Fruit fly (Drosophila melanogaster) whole organism, embryonic: ENCODE results near the gene RfC3.

Source experiments
- Atf3 ChIP-seq: fragments of 200-800 bp; sonication (Bioruptor generic); optimal IDR thresholded peaks from 3 replicates; lab custom pipeline; 2016; ENCODE audit warnings: missing biosample characterization, missing genetic modification characterization
- C15 ChIP-seq: fragments of 200-800 bp; sonication (Bioruptor generic); IDR thresholded peaks from 3 replicates; pipeline ENCODE4 v1.3.6; 2022; ENCODE audit warnings: missing biosample characterization, missing genetic modification characterization
- CG1024 ChIP-seq: fragments of 200-800 bp; sonication (Bioruptor generic); IDR thresholded peaks from 2 replicates; pipeline ENCODE4 v1.3.6; 2022; ENCODE audit warnings: missing biosample characterization, missing genetic modification characterization
- CG10321 ChIP-seq: fragments of 200-800 bp; sonication (Bioruptor generic); IDR thresholded peaks from 2 replicates; pipeline ENCODE4 v1.3.6; 2022; ENCODE audit warnings: missing biosample characterization, missing genetic modification characterization
- CG10431 ChIP-seq: fragments of 200-800 bp; sonication (Bioruptor generic); optimal IDR thresholded peaks from 3 replicates; lab custom pipeline; 2018; ENCODE audit warnings: missing biosample characterization, mild to moderate bottlenecking, missing genetic modification characterization
- CG11723 ChIP-seq: fragments of 200-800 bp; sonication (Bioruptor generic); optimal IDR thresholded peaks from 2 replicates; lab custom pipeline; 2017; ENCODE audit warnings: missing biosample characterization, mild to moderate bottlenecking, missing genetic modification characterization
- CG12744 ChIP-seq: fragments of 200-800 bp; sonication (Bioruptor generic); optimal IDR thresholded peaks from 2 replicates; lab custom pipeline; 2016; ENCODE audit warnings: missing biosample characterization, missing genetic modification characterization
- CG12942 ChIP-seq: fragments of 200-800 bp; sonication (Bioruptor generic); optimal IDR thresholded peaks from 3 replicates; lab custom pipeline; 2016; ENCODE audit warnings: missing biosample characterization, missing genetic modification characterization
- CG13287 ChIP-seq: fragments of 200-800 bp; sonication (Bioruptor generic); IDR thresholded peaks from 2 replicates; pipeline ENCODE4 v1.3.6; 2022; ENCODE audit warnings: missing biosample characterization, missing genetic modification characterization; ENCODE audit not compliant: partially characterized antibody
- CG14667 ChIP-seq: fragments of 200-800 bp; sonication (Bioruptor generic); IDR thresholded peaks from 2 replicates; pipeline ENCODE4 v1.3.6; 2022; ENCODE audit warnings: missing biosample characterization, missing genetic modification characterization
- CG18476 ChIP-seq: fragments of 200-800 bp; sonication (Bioruptor generic); optimal IDR thresholded peaks from 2 replicates; lab custom pipeline; 2016; ENCODE audit warnings: missing biosample characterization, mild to moderate bottlenecking, missing genetic modification characterization
- CG2129 ChIP-seq: fragments of 200-800 bp; sonication (Bioruptor generic); IDR thresholded peaks from 2 replicates; pipeline ENCODE4 v1.3.6; 2022; ENCODE audit warnings: missing biosample characterization, missing genetic modification characterization; ENCODE audit not compliant: partially characterized antibody
- CG4328 ChIP-seq: fragments of 200-800 bp; sonication (Bioruptor generic); optimal IDR thresholded peaks from 3 replicates; lab custom pipeline; 2017; ENCODE audit warnings: missing biosample characterization, missing genetic modification reagents, missing genetic modification characterization
- CG6272 ChIP-seq: fragments of 200-800 bp; sonication (Bioruptor generic); IDR thresholded peaks from 2 replicates; pipeline ENCODE4 v1.3.6; 2022; ENCODE audit warnings: missing biosample characterization, missing genetic modification characterization
- CG7556 ChIP-seq: fragments of 200-800 bp; sonication (Bioruptor generic); optimal IDR thresholded peaks from 2 replicates; lab custom pipeline; 2017; ENCODE audit warnings: missing biosample characterization, mild to moderate bottlenecking, missing genetic modification characterization
- CG7928 ChIP-seq: fragments of 200-800 bp; sonication (Bioruptor generic); optimal IDR thresholded peaks from 2 replicates; lab custom pipeline; 2017; ENCODE audit warnings: missing biosample characterization, mild to moderate bottlenecking, missing genetic modification characterization
- CG7987 ChIP-seq: fragments of 200-800 bp; sonication (Bioruptor generic); optimal IDR thresholded peaks from 2 replicates; lab custom pipeline; 2018; ENCODE audit warnings: missing biosample characterization, mild to moderate bottlenecking, missing genetic modification characterization, moderate library complexity
- CG9727 ChIP-seq: fragments of 200-800 bp; sonication (Bioruptor generic); optimal IDR thresholded peaks from 3 replicates; lab custom pipeline; 2017; ENCODE audit warnings: missing biosample characterization, mild to moderate bottlenecking, missing genetic modification characterization
- CG9797 ChIP-seq: fragments of 200-800 bp; sonication (Bioruptor generic); optimal IDR thresholded peaks from 3 replicates; lab custom pipeline; 2018; ENCODE audit warnings: missing biosample characterization, mild to moderate bottlenecking, missing genetic modification characterization
- Dfd ChIP-seq, 2 experiments: fragments of >200 bp; optimal IDR thresholded peaks; 2 replicates each; lab custom pipeline; 2017; ENCODE audit warnings: missing biosample characterization in 2 of 2, missing genetic modification characterization in 2 of 2
- Dll ChIP-seq: fragments of 200-800 bp; sonication (Bioruptor generic); IDR thresholded peaks from 4 replicates; pipeline ENCODE4 v1.3.6; 2022; ENCODE audit warnings: missing biosample characterization, missing genetic modification characterization; ENCODE audit not compliant: partially characterized antibody
- Fer2 ChIP-seq: fragments of 200-800 bp; sonication (Bioruptor generic); optimal IDR thresholded peaks from 2 replicates; lab custom pipeline; 2018; ENCODE audit warnings: missing biosample characterization, mild to moderate bottlenecking, missing genetic modification characterization, moderate library complexity
- Hr78 ChIP-seq, 2 experiments: fragments of 200-800 bp in 1 of 2; fragments of >200 bp in 1 of 2; sonication (Bioruptor generic) in 1 of 2; optimal IDR thresholded peaks; 2 replicates each; lab custom pipeline; 2017 to 2019; ENCODE audit warnings: missing biosample characterization in 2 of 2, missing genetic modification characterization in 2 of 2, mild to moderate bottlenecking in 1 of 2, moderate library complexity in 1 of 2
- Myb ChIP-seq: fragments of 200-800 bp; sonication (Bioruptor generic); optimal IDR thresholded peaks from 2 replicates; lab custom pipeline; 2016; ENCODE audit warnings: missing biosample characterization, missing genetic modification characterization
- Nf-YB ChIP-seq: fragments of 200-800 bp; sonication (Bioruptor generic); optimal IDR thresholded peaks from 3 replicates; lab custom pipeline; 2019; ENCODE audit warnings: missing biosample characterization, mild to moderate bottlenecking, missing genetic modification characterization, moderate library complexity
- Sox100B ChIP-seq: fragments of 200-800 bp; sonication (Bioruptor generic); optimal IDR thresholded peaks from 3 replicates; lab custom pipeline; 2018; ENCODE audit warnings: missing biosample characterization, mild to moderate bottlenecking, missing genetic modification characterization
- Spps ChIP-seq: fragments of 200-800 bp; sonication (Bioruptor generic); optimal IDR thresholded peaks from 2 replicates; lab custom pipeline; 2018; ENCODE audit warnings: missing biosample characterization, mild to moderate bottlenecking, missing genetic modification characterization
- Stat92E ChIP-seq, 3 experiments: fragments of >200 bp in 2 of 3; fragments of 200-800 bp in 1 of 3; sonication (Bioruptor generic) in 1 of 3; optimal IDR thresholded peaks; 2 replicates each; lab custom pipeline; 2017 to 2019; ENCODE audit warnings: missing biosample characterization in 3 of 3, missing genetic modification characterization in 3 of 3, mild to moderate bottlenecking in 1 of 3, moderate library complexity in 1 of 3
- Taf1 ChIP-seq: fragments of 200-800 bp; sonication (Bioruptor generic); IDR thresholded peaks from 2 replicates; pipeline ENCODE4 v1.3.6; 2022; ENCODE audit warnings: missing biosample characterization, missing genetic modification characterization
- aop ChIP-seq: fragments of 200-800 bp; sonication (Bioruptor generic); IDR thresholded peaks from 2 replicates; pipeline ENCODE4 v1.3.6; 2022; ENCODE audit warnings: missing biosample characterization, missing genetic modification characterization
- bbx ChIP-seq: fragments of 200-800 bp; sonication (Bioruptor generic); IDR thresholded peaks from 2 replicates; pipeline ENCODE4 v1.3.6; 2022; ENCODE audit warnings: missing biosample characterization, missing genetic modification characterization; ENCODE audit not compliant: partially characterized antibody
- cato ChIP-seq: fragments of 200-800 bp; sonication (Bioruptor generic); optimal IDR thresholded peaks from 2 replicates; lab custom pipeline; 2016; ENCODE audit warnings: missing biosample characterization, missing genetic modification characterization, borderline replicate concordance
- chif ChIP-seq, 2 experiments: fragments of 200-800 bp; sonication (Bioruptor generic); optimal IDR thresholded peaks; 3 replicates each; lab custom pipeline; 2016; ENCODE audit warnings: missing biosample characterization in 2 of 2, missing genetic modification characterization in 2 of 2
- cwo ChIP-seq: fragments of 200-800 bp; sonication (Bioruptor generic); optimal IDR thresholded peaks from 3 replicates; lab custom pipeline; 2017; ENCODE audit warnings: missing biosample characterization, missing genetic modification characterization, mild to moderate bottlenecking, moderate library complexity, missing genetic modification reagents
- dmrt11E ChIP-seq: fragments of 200-800 bp; sonication (Bioruptor generic); optimal IDR thresholded peaks from 3 replicates; lab custom pipeline; 2018; ENCODE audit warnings: missing biosample characterization, mild to moderate bottlenecking, missing genetic modification characterization, moderate library complexity
- en ChIP-seq: fragments of 200-800 bp; sonication (Bioruptor generic); optimal IDR thresholded peaks from 2 replicates; lab custom pipeline; 2016; ENCODE audit warnings: missing biosample characterization, missing genetic modification characterization
- esg ChIP-seq: fragments of 200-800 bp; sonication (Bioruptor generic); conservative IDR thresholded peaks from 2 replicates; pipeline ENCODE4 v1.3.6; 2022; ENCODE audit warnings: missing biosample characterization, missing genetic modification characterization
- fu2 ChIP-seq: fragments of 200-800 bp; sonication (Bioruptor generic); optimal IDR thresholded peaks from 2 replicates; lab custom pipeline; 2016; ENCODE audit warnings: missing biosample characterization, missing genetic modification characterization
- grn ChIP-seq: fragments of 200-800 bp; sonication (Bioruptor generic); optimal IDR thresholded peaks from 3 replicates; lab custom pipeline; 2017; ENCODE audit warnings: missing biosample characterization, missing genetic modification characterization
- ind ChIP-seq: fragments of 200-800 bp; sonication (Bioruptor generic); optimal IDR thresholded peaks from 3 replicates; lab custom pipeline; 2016; ENCODE audit warnings: missing biosample characterization, missing genetic modification characterization
- ken ChIP-seq: fragments of 200-800 bp; sonication (Bioruptor generic); IDR thresholded peaks from 3 replicates; pipeline ENCODE4 v1.3.6; 2022; ENCODE audit warnings: missing biosample characterization, missing genetic modification characterization
- ranshi ChIP-seq: fragments of 200-800 bp; sonication (Bioruptor generic); IDR thresholded peaks from 2 replicates; pipeline ENCODE4 v1.3.6; 2022; ENCODE audit warnings: missing biosample characterization, missing genetic modification characterization
- rib ChIP-seq: fragments of 200-800 bp; sonication (Bioruptor generic); IDR thresholded peaks from 2 replicates; pipeline ENCODE4 v1.3.6; 2022; ENCODE audit warnings: missing biosample characterization, missing genetic modification characterization
- ro ChIP-seq: fragments of 200-800 bp; sonication (Bioruptor generic); IDR thresholded peaks from 2 replicates; pipeline ENCODE4 v1.3.6; 2022; ENCODE audit warnings: missing biosample characterization, missing genetic modification characterization
- sens ChIP-seq: fragments of 200-800 bp; sonication (Bioruptor generic); peaks from one replicate; lab custom pipeline; 2016; ENCODE audit warnings: missing biosample characterization, missing genetic modification characterization
- slbo ChIP-seq: fragments of 200-800 bp; sonication (Bioruptor generic); IDR thresholded peaks from 2 replicates; pipeline ENCODE4 v1.3.6; 2022; ENCODE audit warnings: missing biosample characterization, missing genetic modification characterization
- tin ChIP-seq: fragments of 200-800 bp; sonication (Bioruptor generic); optimal IDR thresholded peaks from 3 replicates; lab custom pipeline; 2016; ENCODE audit warnings: missing biosample characterization, missing genetic modification characterization
- unc-4 ChIP-seq: fragments of 200-800 bp; sonication (Bioruptor generic); IDR thresholded peaks from 2 replicates; pipeline ENCODE4 v1.3.6; 2022; ENCODE audit warnings: missing biosample characterization, missing genetic modification characterization; ENCODE audit not compliant: partially characterized antibody
- wor ChIP-seq: fragments of 200-800 bp; sonication (Bioruptor generic); IDR thresholded peaks from 2 replicates; pipeline ENCODE4 v1.3.6; 2022; ENCODE audit warnings: missing biosample characterization, missing genetic modification characterization

The RfC3 gene

dm6 chr2L:10408122-10408576, 10.8 kb upstream of the RfC3 start, which contains the start of the genes Ip259 and RpS27A (continued):
- TF ChIP-seq CG7556 (GFP tag; lab: Kevin White, UChicago) (no peak), Taf1 (GFP tag; lab: Robert Waterston, UW) (no peak), Myb (GFP tag; lab: Kevin White, UChicago) (peak; percentile 42), C15 (GFP tag; lab: Robert Waterston, UW) (peak; percentile 65; the same call in 2 of the 3 replicates), Stat92E (GFP tag; optimal IDR thresholded peaks at IDR 0.05; lab: Kevin White, UChicago) (peak in 1 of 3 experiments; percentile 65), unc-4 (GFP tag; lab: Robert Waterston, UW) (no peak), CG10431 (peak; percentile 63), ken (GFP tag; lab: Robert Waterston, UW) (peak; percentile 77), CG13287 (GFP tag; lab: Robert Waterston, UW) (no peak; the same call in 1 of the 2 replicates), cwo (GFP tag; lab: Kevin White, UChicago) (no peak), CG18476 (GFP tag; lab: Kevin White, UChicago) (peak; percentile 42), dmrt11E (tag; lab: Kevin White, UChicago) (peak; percentile 71), ind (GFP tag; lab: Kevin White, UChicago) (no peak), chif (GFP tag; optimal IDR thresholded peaks at IDR 0.05; lab: Kevin White, UChicago) (peak; percentile 53 to 75), Dll (no peak), Nf-YB (GFP tag; lab: Kevin White, UChicago) (peak; percentile 58), tin (GFP tag; lab: Kevin White, UChicago) (peak; percentile 63), CG4328 (GFP tag; lab: Kevin White, UChicago) (peak; percentile 73), CG12942 (GFP tag; lab: Kevin White, UChicago) (peak; percentile 58), Sox100B (GFP tag; lab: Kevin White, UChicago) (peak; percentile 66), esg (GFP tag; lab: Robert Waterston, UW) (peak; percentile 31; the same call in 1 of the 2 replicates), cato (GFP tag; lab: Kevin White, UChicago) (peak; percentile 36), Fer2 (peak; percentile 62), CG7928 (GFP tag; lab: Kevin White, UChicago) (peak; percentile 69), fu2 (GFP tag; lab: Kevin White, UChicago) (peak; percentile 69), grn (GFP tag; lab: Kevin White, UChicago) (no peak), CG9797 (GFP tag; lab: Kevin White, UChicago) (peak; percentile 29), CG12744 (GFP tag; lab: Kevin White, UChicago) (peak; percentile 55), ro (GFP tag; lab: Robert Waterston, UW) (no peak), Spps (tag; lab: Kevin White, UChicago) (peak; percentile 21), CG11723 (peak; percentile 98), Hr78 (GFP tag; optimal IDR thresholded peaks at IDR 0.05; lab: Kevin White, UChicago) (no peak), CG7987 (GFP tag; lab: Kevin White, UChicago) (peak; percentile 91), bbx (peak; percentile 34; the same call in 1 of the 2 replicates), Dfd (GFP tag; optimal IDR thresholded peaks at IDR 0.05; lab: Kevin White, UChicago) (no peak), CG1024 (GFP tag; lab: Robert Waterston, UW) (peak; percentile 98), wor (GFP tag; lab: Robert Waterston, UW) (no peak), CG10321 (peak; percentile 44; the same call in 1 of the 2 replicates), slbo (GFP tag; lab: Robert Waterston, UW) (peak; percentile 72), ranshi (no peak; the same call in 1 of the 2 replicates), CG6272 (GFP tag; lab: Robert Waterston, UW) (peak; percentile 61; the same call in 1 of the 2 replicates), en (GFP tag; lab: Kevin White, UChicago) (peak; percentile 63), Atf3 (GFP tag; lab: Kevin White, UChicago) (peak; percentile 61), sens (GFP tag; lab: Kevin White, UChicago) (peak; percentile 74), CG9727 (GFP tag; lab: Kevin White, UChicago) (peak; percentile 91), aop (GFP tag; lab: Robert Waterston, UW) (no peak), CG2129 (GFP tag; lab: Robert Waterston, UW) (no peak), rib (0 out of 2 replicates have a peak, but pooled peaks have one; percentile 59), CG14667 (no peak; the same call in 1 of the 2 replicates)
